Fruit fly (Drosophila melanogaster): ENCODE results near the gene CG31140.

CG31140 gene

dm6 chr3R:23922502-23923350 is 40.3 kb upstream of the CG31140 start, which contains the start of the genes sba and CG31141 (continued):
- TF ChIP-seq CG10267 (tag; optimal IDR thresholded peaks at IDR 0.05), result peak; percentile 15
- TF ChIP-seq CG8359 (GFP tag; optimal IDR thresholded peaks at IDR 0.05; ENCODE audit: borderline replicate concordance), result no peak
- TF ChIP-seq rib (GFP tag; IDR thresholded peaks at IDR 0.05), result no peak
- TF ChIP-seq CG16779 (GFP tag; IDR thresholded peaks at IDR 0.05), result no peak
- no peak for TF ChIP-seq Nf-YA (GFP tag; IDR thresholded peaks at IDR 0.05)
- TF ChIP-seq ranshi (GFP tag; IDR thresholded peaks at IDR 0.05), result no peak

dm6 chr3R:23924200-23924599 is 38.8 kb upstream of the CG31140 start, which contains the start of gene Ndc1:
Ndc1 (plus strand) TSS chr3R:23924399.
- TF ChIP-seq CG17186 (GFP tag; optimal IDR thresholded peaks at IDR 0.05) (peak; percentile 88), pan (optimal IDR thresholded peaks at IDR 0.05) (no peak), pan (GFP tag; optimal IDR thresholded peaks at IDR 0.05 in 1 of 2, IDR thresholded peaks at IDR 0.05 in 1 of 2) (no peak), aop (GFP tag; IDR thresholded peaks at IDR 0.05) (no peak), sna (GFP tag; IDR thresholded peaks at IDR 0.05; ENCODE audit: partially characterized antibody) (peak; percentile 16; the same call in 1 of the 2 replicates), stwl (tag; optimal IDR thresholded peaks at IDR 0.05) (peak; percentile 6), CG14050 (GFP tag; IDR thresholded peaks at IDR 0.05) (no peak), CG2116 (GFP tag; optimal IDR thresholded peaks at IDR 0.05) (peak; percentile 57), Adf1 (GFP tag; IDR thresholded peaks at IDR 0.05) (peak; percentile 29; the same call in 1 of the 2 replicates), CG8290 (GFP tag; optimal IDR thresholded peaks at IDR 0.05) (no peak), CG8290 (tag; optimal IDR thresholded peaks at IDR 0.05) (no peak), Hsf (GFP tag; optimal IDR thresholded peaks at IDR 0.05) (no peak), Myb (GFP tag; optimal IDR thresholded peaks at IDR 0.05) (peak; percentile 96), maf-S (GFP tag; optimal IDR thresholded peaks at IDR 0.05) (no peak), BEAF-32 (GFP tag; optimal IDR thresholded peaks at IDR 0.05) (peak; percentile 49), bbx (GFP tag; IDR thresholded peaks at IDR 0.05; ENCODE audit: partially characterized antibody) (peak; percentile 37; the same call in 1 of the 2 replicates), CG16779 (GFP tag; IDR thresholded peaks at IDR 0.05) (no peak), CG1603 (tag; optimal IDR thresholded peaks at IDR 0.05) (peak; percentile 31), CG15479 (GFP tag; optimal IDR thresholded peaks at IDR 0.05) (no peak), knrl (GFP tag; IDR thresholded peaks at IDR 0.05; ENCODE audit: partially characterized antibody) (no peak), hbn (GFP tag; IDR thresholded peaks at IDR 0.05; ENCODE audit: partially characterized antibody) (peak; percentile 36; the same call in 1 of the 2 replicates), CG9797 (GFP tag; optimal IDR thresholded peaks at IDR 0.05) (peak; percentile 79), CG8924 (tag; optimal IDR thresholded peaks at IDR 0.05) (no peak), CG17829 (tag; optimal IDR thresholded peaks at IDR 0.05) (no peak), Dbx (GFP tag; IDR thresholded peaks at IDR 0.05) (no peak), D (optimal IDR thresholded peaks at IDR 0.05) (no peak), D (GFP tag; optimal IDR thresholded peaks at IDR 0.05) (no peak), CG10274 (GFP tag; optimal IDR thresholded peaks at IDR 0.05) (no peak), CG34422 (GFP tag; IDR thresholded peaks at IDR 0.05) (0 out of 3 replicates have a peak, but pooled peaks have one; percentile 11), E2f2 (GFP tag; IDR thresholded peaks at IDR 0.05) (peak; percentile 84), CG15514 (GFP tag; optimal IDR thresholded peaks at IDR 0.05) (peak; percentile 25), gsb (GFP tag; IDR thresholded peaks at IDR 0.05) (no peak), Deaf1 (tag; optimal IDR thresholded peaks at IDR 0.05) (no peak), Hr51 (GFP tag; optimal IDR thresholded peaks at IDR 0.05) (no peak), CG6683 (GFP tag; optimal IDR thresholded peaks at IDR 0.05) (no peak), CG5953 (GFP tag; IDR thresholded peaks at IDR 0.05) (no peak), amos (GFP tag; IDR thresholded peaks at IDR 0.05; ENCODE audit: partially characterized antibody) (peak; percentile 15; the same call in 1 of the 2 replicates), CG6254 (GFP tag; optimal IDR thresholded peaks at IDR 0.05) (no peak), Tbp (GFP tag; optimal IDR thresholded peaks at IDR 0.05) (no peak), CG42726 (GFP tag; IDR thresholded peaks at IDR 0.05; ENCODE audit: partially characterized antibody) (0 out of 2 replicates have a peak, but pooled peaks have one; percentile 2), Dp (GFP tag; optimal IDR thresholded peaks at IDR 0.05) (peak; percentile 76), Chrac-16 (GFP tag; optimal IDR thresholded peaks at IDR 0.05) (no peak)

Measured in whole organism, embryonic.